Worm (Caenorhabditis elegans) whole organism, young adult: Measurements from ENCODE around the gene nsy-4.

ENCODE experiments used
- C17E4.6 ChIP-seq: fragments of 200-800 bp; sonication (Bioruptor generic); IDR thresholded peaks from 2 replicates; pipeline ENCODE4 v1.3.6; 2022; ENCODE audit warnings: missing genetic modification reagents, missing genetic modification characterization, missing compliant biosample characterization
- D2030.7 ChIP-seq: fragments of 200-800 bp; sonication (Bioruptor generic); IDR thresholded peaks from 2 replicates; pipeline ENCODE4 v1.3.6; 2022; ENCODE audit warnings: missing genetic modification reagents, missing genetic modification characterization, missing compliant biosample characterization
- F10E7.11 ChIP-seq: sonication (generic microtip); optimal IDR thresholded peaks from 2 replicates; lab custom pipeline; 2017; ENCODE audit warnings: mild to moderate bottlenecking, missing genetic modification characterization, moderate library complexity, missing compliant biosample characterization
- F22D6.2 ChIP-seq: sonication (generic microtip); optimal IDR thresholded peaks from 2 replicates; lab custom pipeline; 2016; ENCODE audit warnings: mild to moderate bottlenecking, missing genetic modification characterization, missing compliant biosample characterization
- F49E8.2 ChIP-seq: sonication (generic microtip); optimal IDR thresholded peaks from 3 replicates; lab custom pipeline; 2017; ENCODE audit warnings: missing genetic modification characterization, mild to moderate bottlenecking, missing compliant biosample characterization, antibody characterized with exemption, moderate library complexity; ENCODE audit not compliant: insufficient read depth
- F57C9.4 ChIP-seq: sonication (generic microtip); optimal IDR thresholded peaks from 2 replicates; lab custom pipeline; 2017; ENCODE audit warnings: mild to moderate bottlenecking, missing genetic modification characterization, missing compliant biosample characterization
- K12H6.12 ChIP-seq: fragments of 200-800 bp; sonication (Bioruptor generic); optimal IDR thresholded peaks from 2 replicates; lab custom pipeline; 2018; ENCODE audit warnings: mild to moderate bottlenecking, missing genetic modification characterization, missing compliant biosample characterization
- Y56A3A.18 ChIP-seq: fragments of 200-800 bp; sonication (Bioruptor generic); IDR thresholded peaks from 2 replicates; pipeline ENCODE4 v1.3.6; 2022; ENCODE audit warnings: missing genetic modification reagents, missing genetic modification characterization, missing compliant biosample characterization
- Y79H2A.3 ChIP-seq: fragments of 200-800 bp; sonication (Bioruptor generic); conservative IDR thresholded peaks from 2 replicates; pipeline ENCODE4 v1.3.6; 2022; ENCODE audit warnings: missing genetic modification reagents, missing genetic modification characterization, missing compliant biosample characterization
- akir-1 ChIP-seq: fragments of 200-800 bp; sonication (Bioruptor generic); optimal IDR thresholded peaks from 2 replicates; lab custom pipeline; 2018; ENCODE audit warnings: mild to moderate bottlenecking, missing genetic modification characterization, moderate library complexity, missing compliant biosample characterization
- atf-7 ChIP-seq: sonication (generic microtip); optimal IDR thresholded peaks from 2 replicates; lab custom pipeline; 2017; ENCODE audit warnings: mild to moderate bottlenecking, missing genetic modification characterization, missing compliant biosample characterization
- bed-1 ChIP-seq: fragments of 200-800 bp; sonication (Bioruptor generic); IDR thresholded peaks from 2 replicates; pipeline ENCODE4 v1.3.6; 2022; ENCODE audit warnings: missing genetic modification reagents, missing genetic modification characterization, missing compliant biosample characterization
- bed-2 ChIP-seq: fragments of 200-800 bp; sonication (Bioruptor generic); IDR thresholded peaks from 2 replicates; pipeline ENCODE4 v1.3.6; 2022; ENCODE audit warnings: missing genetic modification reagents, missing genetic modification characterization, missing compliant biosample characterization
- cebp-1 ChIP-seq, 2 experiments: fragments of 200-800 bp in 1 of 2; sonication (Bioruptor generic) in 1 of 2; sonication (generic microtip) in 1 of 2; IDR thresholded peaks in 1 of 2; optimal IDR thresholded peaks in 1 of 2; 2 replicates each; pipeline versions ENCODE4 v1.3.6 to Lab custom; 2017 to 2022; ENCODE audit warnings: missing compliant biosample characterization in 2 of 2, missing genetic modification characterization in 2 of 2, mild to moderate bottlenecking in 1 of 2, missing genetic modification reagents in 1 of 2, moderate library complexity in 1 of 2
- chd-7 ChIP-seq: sonication (generic microtip); optimal IDR thresholded peaks from 2 replicates; lab custom pipeline; 2016; ENCODE audit warnings: mild to moderate bottlenecking, missing genetic modification characterization, moderate library complexity, missing compliant biosample characterization
- dox-1 ChIP-seq: fragments of 200-800 bp; sonication (Bioruptor generic); IDR thresholded peaks from 2 replicates; pipeline ENCODE4 v1.3.6; 2022; ENCODE audit warnings: missing genetic modification reagents, missing genetic modification characterization, missing compliant biosample characterization
- dpl-1 ChIP-seq: fragments of 150-350 bp; optimal IDR thresholded peaks from 2 replicates; lab custom pipeline; 2014; ENCODE audit warnings: missing biosample characterization, missing genetic modification reagents, missing genetic modification characterization
- efl-1 ChIP-seq: fragments of 150-350 bp; optimal IDR thresholded peaks from 2 replicates; lab custom pipeline; 2014; ENCODE audit warnings: missing biosample characterization, missing genetic modification reagents, missing genetic modification characterization
- egl-18 ChIP-seq: fragments of 200-800 bp; sonication (Bioruptor generic); IDR thresholded peaks from 2 replicates; pipeline ENCODE4 v1.3.6; 2022; ENCODE audit warnings: missing genetic modification reagents, missing genetic modification characterization, missing compliant biosample characterization
- ekl-4 ChIP-seq: fragments of 200-800 bp; sonication (Bioruptor generic); IDR thresholded peaks from 2 replicates; pipeline ENCODE4 v1.3.6; 2022; ENCODE audit warnings: missing genetic modification reagents, missing genetic modification characterization, missing compliant biosample characterization
- fkh-3 ChIP-seq: sonication (generic microtip); optimal IDR thresholded peaks from 2 replicates; lab custom pipeline; 2016; ENCODE audit warnings: mild to moderate bottlenecking, missing genetic modification characterization, missing compliant biosample characterization
- hlh-12 ChIP-seq: sonication (generic microtip); optimal IDR thresholded peaks from 2 replicates; lab custom pipeline; 2016; ENCODE audit warnings: missing genetic modification characterization, missing compliant biosample characterization
- hrde-1 ChIP-seq: sonication (generic microtip); optimal IDR thresholded peaks from 2 replicates; lab custom pipeline; 2016; ENCODE audit warnings: missing genetic modification characterization, mild to moderate bottlenecking, missing compliant biosample characterization, moderate library complexity, missing genotype, missing genetic modification reagents, borderline replicate concordance
- let-526 ChIP-seq: fragments of 200-800 bp; sonication (Bioruptor generic); IDR thresholded peaks from 2 replicates; pipeline ENCODE4 v1.3.6; 2022; ENCODE audit warnings: missing genetic modification reagents, missing genetic modification characterization, missing compliant biosample characterization
- lin-35 ChIP-seq, 3 experiments: fragments of 150-350 bp in 2 of 3; sonication (generic microtip) in 1 of 3; optimal IDR thresholded peaks; 2 replicates each; lab custom pipeline; 2014 to 2018; ENCODE audit warnings: missing biosample characterization in 3 of 3, missing genetic modification characterization in 3 of 3, missing genetic modification reagents in 3 of 3
- lin-54 ChIP-seq: fragments of 200-800 bp; sonication (Bioruptor generic); optimal IDR thresholded peaks from 2 replicates; lab custom pipeline; 2018; ENCODE audit warnings: mild to moderate bottlenecking, missing genetic modification characterization, missing compliant biosample characterization
- madf-10 ChIP-seq: sonication (generic microtip); optimal IDR thresholded peaks from 2 replicates; lab custom pipeline; 2016; ENCODE audit warnings: mild to moderate bottlenecking, missing genetic modification characterization, missing compliant biosample characterization
- madf-3 ChIP-seq: fragments of 200-800 bp; sonication (Bioruptor generic); IDR thresholded peaks from 2 replicates; pipeline ENCODE4 v1.3.6; 2022; ENCODE audit warnings: missing genetic modification reagents, missing genetic modification characterization, missing compliant biosample characterization
- madf-6 ChIP-seq: fragments of 200-800 bp; sonication (Bioruptor generic); IDR thresholded peaks from 2 replicates; pipeline ENCODE4 v1.3.6; 2022; ENCODE audit warnings: missing genetic modification reagents, missing genetic modification characterization, missing compliant biosample characterization
- madf-8 ChIP-seq: fragments of 200-800 bp; sonication (Bioruptor generic); conservative IDR thresholded peaks from 2 replicates; pipeline ENCODE4 v1.3.6; 2022; ENCODE audit warnings: missing genetic modification reagents, missing genetic modification characterization, missing compliant biosample characterization
- mcd-1 ChIP-seq: fragments of 200-800 bp; sonication (Bioruptor generic); IDR thresholded peaks from 2 replicates; pipeline ENCODE4 v1.3.6; 2022; ENCODE audit warnings: missing genetic modification reagents, missing genetic modification characterization, missing compliant biosample characterization
- nfya-1 ChIP-seq: sonication (generic microtip); optimal IDR thresholded peaks from 2 replicates; lab custom pipeline; 2017; ENCODE audit warnings: antibody characterized with exemption, missing compliant biosample characterization, missing genetic modification characterization, borderline replicate concordance; ENCODE audit not compliant: insufficient read depth
- nfya-2 ChIP-seq: fragments of 200-800 bp; sonication (Bioruptor generic); IDR thresholded peaks from 2 replicates; pipeline ENCODE4 v1.3.6; 2022; ENCODE audit warnings: missing genetic modification reagents, missing genetic modification characterization, missing compliant biosample characterization
- nhr-179 ChIP-seq: sonication (generic microtip); optimal IDR thresholded peaks from 2 replicates; lab custom pipeline; 2016; ENCODE audit warnings: mild to moderate bottlenecking, missing genetic modification characterization, missing compliant biosample characterization
- nhr-27 ChIP-seq: fragments of 200-800 bp; sonication (Bioruptor generic); optimal IDR thresholded peaks from 2 replicates; lab custom pipeline; 2018; ENCODE audit warnings: mild to moderate bottlenecking, missing genetic modification characterization, moderate library complexity, missing compliant biosample characterization
- rec-8 ChIP-seq, 2 experiments: sonication (generic microtip); optimal IDR thresholded peaks; 2 replicates each; lab custom pipeline; 2016; ENCODE audit warnings: mild to moderate bottlenecking in 2 of 2, missing genetic modification characterization in 2 of 2, missing genetic modification reagents in 2 of 2, missing genotype in 2 of 2, missing biosample characterization in 1 of 2, missing compliant biosample characterization in 1 of 2, moderate library complexity in 1 of 2
- repo-1 ChIP-seq: sonication (generic microtip); optimal IDR thresholded peaks from 2 replicates; lab custom pipeline; 2017; ENCODE audit warnings: mild to moderate bottlenecking, missing genetic modification characterization, missing compliant biosample characterization
- rpc-1 ChIP-seq, 2 experiments: fragments of 150-350 bp in 1 of 2; sonication (generic microtip) in 1 of 2; optimal IDR thresholded peaks; 2 replicates each; lab custom pipeline; 2014 to 2018; ENCODE audit warnings: missing biosample characterization in 1 of 2, missing genetic modification characterization in 1 of 2, missing genetic modification reagents in 1 of 2, missing genotype in 1 of 2
- snpc-3.4 ChIP-seq: sonication (generic microtip); optimal IDR thresholded peaks from 2 replicates; lab custom pipeline; 2017; ENCODE audit warnings: missing genetic modification characterization, mild to moderate bottlenecking, missing compliant biosample characterization, antibody characterized with exemption, moderate library complexity, missing genotype, missing genetic modification reagents
- sptf-2 ChIP-seq: fragments of 200-800 bp; sonication (Bioruptor generic); optimal IDR thresholded peaks from 2 replicates; lab custom pipeline; 2018; ENCODE audit warnings: mild to moderate bottlenecking, missing genetic modification characterization, missing compliant biosample characterization
- tbx-9 ChIP-seq: sonication (generic microtip); optimal IDR thresholded peaks from 2 replicates; lab custom pipeline; 2016; ENCODE audit warnings: borderline replicate concordance, missing genetic modification characterization, inconsistent platforms, missing compliant biosample characterization
- xnd-1 ChIP-seq: sonication (generic microtip); optimal IDR thresholded peaks from 2 replicates; lab custom pipeline; 2016; ENCODE audit warnings: missing genotype, missing genetic modification reagents, missing genetic modification characterization, missing compliant biosample characterization
- ztf-28 ChIP-seq: fragments of 200-800 bp; sonication (Bioruptor generic); IDR thresholded peaks from 2 replicates; pipeline ENCODE4 v1.3.6; 2022; ENCODE audit warnings: missing genetic modification reagents, missing genetic modification characterization, missing compliant biosample characterization
- ztf-3 ChIP-seq: fragments of 200-800 bp; sonication (Bioruptor generic); optimal IDR thresholded peaks from 2 replicates; lab custom pipeline; 2018; ENCODE audit warnings: mild to moderate bottlenecking, missing genetic modification characterization, missing compliant biosample characterization

The nsy-4 gene

DNA sequence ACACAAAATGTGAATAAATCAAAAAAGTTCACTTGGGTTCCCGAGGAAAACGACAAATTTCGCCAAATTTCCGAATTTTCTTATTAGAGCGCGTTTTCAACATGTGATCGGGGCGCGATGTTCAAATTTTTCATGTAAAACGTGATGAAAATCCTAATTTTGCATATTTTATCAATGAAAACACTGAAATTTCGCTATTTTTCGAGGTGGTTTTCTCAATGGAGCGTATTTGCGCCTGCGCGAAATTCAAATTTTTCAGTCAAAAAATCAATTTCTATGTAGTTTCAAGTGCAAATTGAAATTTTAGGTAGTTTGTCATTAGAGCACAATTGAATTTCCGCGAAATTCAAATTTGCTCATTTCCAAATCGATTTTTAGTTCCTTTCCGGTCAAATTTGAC is 15.7 kb upstream of the nsy-4 start:
- TF ChIP-seq bed-2 (GFP tag; lab: Robert Waterston, UW) = no peak
- TF ChIP-seq chd-7 (tag; lab: Kevin White, UChicago) = peak; percentile 30
- TF ChIP-seq atf-7 (tag; lab: Kevin White, UChicago) = peak; percentile 1
- TF ChIP-seq repo-1 (tag; lab: Kevin White, UChicago) = peak; percentile 43
- TF ChIP-seq rpc-1 (optimal IDR thresholded peaks at IDR 0.05; lab: Kevin White, UChicago) = no peak
- TF ChIP-seq rpc-1 (tag; optimal IDR thresholded peaks at IDR 0.05; lab: Kevin White, UChicago) = no peak
- TF ChIP-seq, all 124 proteins: peak for 3

- TF ChIP-seq mcd-1 = 0 out of 2 replicates have a peak, but pooled peaks have one; percentile 21
- no peak for TF ChIP-seq akir-1 (GFP tag; lab: Kevin White, UChicago)
- 0 out of 2 replicates have a peak, but pooled peaks have one; percentile 59 for TF ChIP-seq madf-3 (GFP tag; lab: Robert Waterston, UW)
These were observed 14.9 kb upstream of the nsy-4 start for ce11 chrIV:2308203-2308602.

DNA sequence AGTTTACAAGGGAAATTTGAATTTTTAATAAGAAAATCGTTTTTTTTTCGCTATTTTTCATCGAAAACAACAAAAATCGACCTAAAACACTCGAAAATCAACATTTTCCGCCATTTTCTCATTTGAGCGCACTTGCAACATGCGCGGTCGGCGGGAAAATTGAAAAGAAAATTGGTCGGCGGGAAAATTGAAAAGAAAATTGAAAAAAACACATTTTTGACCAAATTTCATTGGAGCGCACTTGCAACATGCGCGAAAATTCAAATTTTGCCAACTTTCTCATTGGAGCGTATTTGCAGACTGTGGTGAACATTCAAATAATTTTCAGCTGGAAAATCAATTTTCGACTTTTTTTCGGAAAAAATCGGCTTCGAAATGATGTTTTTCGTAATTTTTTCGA is 11.5 kb upstream of the nsy-4 start:
- no peak for TF ChIP-seq cebp-1 (GFP tag; IDR thresholded peaks at IDR 0.05; lab: Robert Waterston, UW)
- no peak for TF ChIP-seq cebp-1 (tag; optimal IDR thresholded peaks at IDR 0.05; lab: Kevin White, UChicago)
- peak; percentile 78 for TF ChIP-seq efl-1 (GFP tag; lab: Kevin White, UChicago)
- no peak for TF ChIP-seq ztf-3 (GFP tag; lab: Kevin White, UChicago)
- TF ChIP-seq K12H6.12 (tag; lab: Kevin White, UChicago) = no peak
- peak; percentile 66 for TF ChIP-seq madf-6
- no peak for TF ChIP-seq F22D6.2
- no peak for TF ChIP-seq bed-1 (GFP tag; lab: Robert Waterston, UW)
- no peak for TF ChIP-seq F57C9.4
- no peak for TF ChIP-seq ekl-4 (GFP tag; lab: Robert Waterston, UW)
- no peak for TF ChIP-seq fkh-3 (tag; lab: Kevin White, UChicago)
- TF ChIP-seq nfya-1 (tag; lab: Kevin White, UChicago) = no peak
- no peak for TF ChIP-seq F10E7.11 (tag; lab: Kevin White, UChicago)
- peak; percentile 3 for TF ChIP-seq dpl-1 (GFP tag; lab: Kevin White, UChicago)
- no peak for TF ChIP-seq rec-8 (tag; optimal IDR thresholded peaks at IDR 0.05; lab: Kevin White, UChicago)
- no peak for TF ChIP-seq nfya-2 (GFP tag; lab: Robert Waterston, UW)
- TF ChIP-seq madf-10 = no peak
- peak; percentile 42; the same call in 1 of the 2 replicates for TF ChIP-seq madf-8 (GFP tag; lab: Robert Waterston, UW)
- no peak for TF ChIP-seq nhr-27 (tag; lab: Kevin White, UChicago)
- no peak for TF ChIP-seq let-526
- no peak for TF ChIP-seq egl-18 (GFP tag; lab: Robert Waterston, UW)
- TF ChIP-seq nhr-179 (tag; lab: Kevin White, UChicago) = no peak
- TF ChIP-seq Y79H2A.3 = no peak
- TF ChIP-seq dox-1 = 0 out of 2 replicates have a peak, but pooled peaks have one; percentile 38
- peak; percentile 48 for TF ChIP-seq xnd-1 (tag; lab: Kevin White, UChicago)
- TF ChIP-seq Y56A3A.18 (GFP tag; lab: Robert Waterston, UW) = no peak
- TF ChIP-seq D2030.7 (GFP tag; lab: Robert Waterston, UW) = no peak
- peak; percentile 56 for TF ChIP-seq lin-54 (GFP tag; lab: Kevin White, UChicago)
- TF ChIP-seq tbx-9 (tag; lab: Kevin White, UChicago) = no peak
- no peak for TF ChIP-seq hrde-1 (tag; lab: Kevin White, UChicago)
- no peak for TF ChIP-seq sptf-2 (GFP tag; lab: Kevin White, UChicago)
- TF ChIP-seq F49E8.2 (tag; lab: Kevin White, UChicago) = peak; percentile 40
- TF ChIP-seq ztf-28 (GFP tag; lab: Robert Waterston, UW) = no peak
- TF ChIP-seq akir-1 (GFP tag; lab: Kevin White, UChicago) = no peak
- no peak for TF ChIP-seq snpc-3.4 (tag; lab: Kevin White, UChicago)
- no peak for TF ChIP-seq C17E4.6
- no peak for TF ChIP-seq lin-35 (GFP tag; optimal IDR thresholded peaks at IDR 0.05; lab: Kevin White, UChicago)
- no peak for TF ChIP-seq hlh-12 (tag; lab: Kevin White, UChicago)
